Fruit fly (Drosophila melanogaster) whole organism, adult: ENCODE results near the gene CG11029.

Source experiments
- CG12768 ChIP-seq: fragments of 200-800 bp; sonication (Bioruptor generic); optimal IDR thresholded peaks from 2 replicates; lab custom pipeline; 2017; ENCODE audit warnings: missing biosample characterization, missing genetic modification characterization, mild to moderate bottlenecking, moderate library complexity, missing genetic modification reagents
- CG14711 ChIP-seq: fragments of 200-800 bp; sonication (Bioruptor generic); optimal IDR thresholded peaks from 2 replicates; lab custom pipeline; 2018; ENCODE audit warnings: missing biosample characterization, mild to moderate bottlenecking, missing genetic modification characterization, moderate library complexity
- CG1620 ChIP-seq: fragments of 200-800 bp; sonication (Bioruptor generic); optimal IDR thresholded peaks from 2 replicates; lab custom pipeline; 2016; ENCODE audit warnings: missing biosample characterization, missing genetic modification characterization
- CG5204 ChIP-seq: fragments of 200-800 bp; sonication (Bioruptor generic); optimal IDR thresholded peaks from 2 replicates; lab custom pipeline; 2016; ENCODE audit warnings: missing biosample characterization, missing genetic modification characterization
- Clk ChIP-seq: fragments of 200-800 bp; sonication (Bioruptor generic); optimal IDR thresholded peaks from 2 replicates; lab custom pipeline; 2017; ENCODE audit warnings: missing biosample characterization, missing genetic modification characterization
- Crg-1 ChIP-seq: fragments of 200-800 bp; sonication (Bioruptor generic); optimal IDR thresholded peaks from 2 replicates; lab custom pipeline; 2016; ENCODE audit warnings: missing biosample characterization, missing genetic modification characterization
- Hr96 ChIP-seq: fragments of 200-800 bp; sonication (Bioruptor generic); optimal IDR thresholded peaks from 2 replicates; lab custom pipeline; 2016; ENCODE audit warnings: missing biosample characterization, missing genetic modification characterization
- Mnt ChIP-seq: fragments of 200-800 bp; sonication (Bioruptor generic); optimal IDR thresholded peaks from 2 replicates; lab custom pipeline; 2016; ENCODE audit warnings: missing biosample characterization, mild to moderate bottlenecking, missing genetic modification characterization
- bab1 ChIP-seq: fragments of 200-800 bp; sonication (Bioruptor generic); optimal IDR thresholded peaks from 3 replicates; lab custom pipeline; 2019; ENCODE audit warnings: missing biosample characterization, mild to moderate bottlenecking, missing genetic modification characterization, moderate library complexity
- cic ChIP-seq: fragments of 200-800 bp; sonication (Bioruptor generic); optimal IDR thresholded peaks from 2 replicates; lab custom pipeline; 2017; ENCODE audit warnings: missing biosample characterization, mild to moderate bottlenecking, missing genetic modification characterization, moderate library complexity
- ovo ChIP-seq: fragments of 200-800 bp; sonication (Bioruptor generic); optimal IDR thresholded peaks from 2 replicates; lab custom pipeline; 2016; ENCODE audit warnings: missing biosample characterization, missing genetic modification characterization
- pad ChIP-seq: fragments of 200-800 bp; sonication (Bioruptor generic); optimal IDR thresholded peaks from 3 replicates; lab custom pipeline; 2017; ENCODE audit warnings: missing biosample characterization, missing genetic modification characterization, mild to moderate bottlenecking, moderate library complexity, missing genetic modification reagents
- tj ChIP-seq: fragments of 200-800 bp; sonication (Bioruptor generic); optimal IDR thresholded peaks from 3 replicates; lab custom pipeline; 2017; ENCODE audit warnings: missing biosample characterization, mild to moderate bottlenecking, missing genetic modification characterization, moderate library complexity
- toe ChIP-seq: fragments of 200-800 bp; sonication (Bioruptor generic); optimal IDR thresholded peaks from 2 replicates; lab custom pipeline; 2016; ENCODE audit warnings: missing biosample characterization, missing genetic modification characterization

DNA sequence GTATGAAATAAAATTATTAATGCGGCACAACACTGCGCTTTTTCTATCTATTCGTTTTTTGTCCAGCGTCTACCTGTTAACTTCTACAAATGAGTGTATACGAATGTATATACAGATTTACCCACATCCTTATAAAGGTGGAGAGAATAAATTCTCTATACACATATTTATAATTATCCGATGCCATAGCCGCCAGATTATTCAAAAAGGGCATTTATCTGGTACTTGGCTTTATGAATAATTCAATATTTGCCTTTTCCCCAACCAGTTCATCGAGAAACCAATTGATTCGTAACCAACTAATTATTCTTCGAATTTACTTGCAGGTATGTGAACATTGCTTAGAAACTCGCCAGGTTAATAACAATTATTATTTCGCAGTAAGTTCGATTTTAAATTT lies 4.8 kb upstream of the CG11029 start, which contains the start of gene CG11147:
- no peak for TF ChIP-seq cic (GFP tag; lab: Kevin White, UChicago)
- TF ChIP-seq CG14711 (tag; lab: Kevin White, UChicago): no peak
- no peak for TF ChIP-seq Crg-1 (GFP tag; lab: Kevin White, UChicago)
- TF ChIP-seq toe (GFP tag; lab: Kevin White, UChicago): no peak
- TF ChIP-seq Clk: no peak
- no peak for TF ChIP-seq CG1620
- TF ChIP-seq tj (GFP tag; lab: Kevin White, UChicago): no peak
- TF ChIP-seq ovo (GFP tag; lab: Kevin White, UChicago): no peak
- TF ChIP-seq Mnt (GFP tag; lab: Kevin White, UChicago): no peak
- no peak for TF ChIP-seq pad (GFP tag; lab: Kevin White, UChicago)
- no peak for TF ChIP-seq Hr96 (GFP tag; lab: Kevin White, UChicago)
- TF ChIP-seq CG5204 (GFP tag; lab: Kevin White, UChicago): no peak
- no peak for TF ChIP-seq bab1
- no peak for TF ChIP-seq CG12768 (GFP tag; lab: Kevin White, UChicago)
